Worm (Caenorhabditis elegans): ENCODE results near the gene ZK353.4.

The ZK353.4 gene

DNA sequence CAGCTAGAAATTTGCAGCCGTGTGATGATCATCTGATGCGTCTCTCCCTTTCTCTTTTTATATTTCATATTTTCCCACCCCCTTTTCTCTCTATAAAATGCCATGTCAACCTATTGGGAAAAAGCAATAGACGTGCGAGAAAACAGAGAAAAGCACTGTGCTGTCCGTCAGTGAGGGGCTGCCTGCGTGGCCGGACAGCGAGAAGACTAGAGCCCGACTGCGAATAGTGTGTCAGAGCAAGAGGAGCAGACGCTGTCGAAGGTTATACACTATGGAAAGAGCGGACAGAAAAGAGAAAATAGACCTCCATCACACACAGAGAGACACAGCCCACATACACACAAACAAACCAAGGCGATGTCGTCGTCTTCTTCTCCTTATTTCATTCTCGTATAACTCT lies 35.6 kb upstream of the ZK353.4 start (continued):
- TF ChIP-seq mdl-1 (tag; optimal IDR thresholded peaks at IDR 0.05) (peak in 1 of 2 experiments; percentile 63), snpc-4 (tag; optimal IDR thresholded peaks at IDR 0.05) (peak; percentile 10), nhr-19 (GFP tag; conservative IDR thresholded peaks at IDR 0.05) (peak; percentile 48), unc-130 (tag; optimal IDR thresholded peaks at IDR 0.05) (no peak), rnt-1 (tag; optimal IDR thresholded peaks at IDR 0.05) (peak; percentile 22), nhr-28 (tag; optimal IDR thresholded peaks at IDR 0.05) (no peak), sup-37 (GFP tag; optimal IDR thresholded peaks at IDR 0.05) (no peak), aha-1 (tag; optimal IDR thresholded peaks at IDR 0.05) (no peak), isw-1 (GFP tag; IDR thresholded peaks at IDR 0.05) (no peak), dpl-1 (GFP tag; optimal IDR thresholded peaks at IDR 0.05) (peak; percentile 9 to 40 (median 34)), nhr-76 (tag; optimal IDR thresholded peaks at IDR 0.05) (no peak), lin-14 (GFP tag; optimal IDR thresholded peaks at IDR 0.05) (peak; percentile 85), nhr-11 (tag; optimal IDR thresholded peaks at IDR 0.05) (no peak), efl-3 (GFP tag; optimal IDR thresholded peaks at IDR 0.05) (no peak), lir-3 (tag; optimal IDR thresholded peaks at IDR 0.05; ENCODE audit: poor library complexity) (no peak), dsc-1 (tag; optimal IDR thresholded peaks at IDR 0.05) (peak; percentile 27), mep-1 (tag; optimal IDR thresholded peaks at IDR 0.05) (peak; percentile 83), ztf-11 (tag; optimal IDR thresholded peaks at IDR 0.05) (peak in 1 of 2 experiments; percentile 48), ets-5 (GFP tag; IDR thresholded peaks at IDR 0.05) (no peak), skn-1 (tag; optimal IDR thresholded peaks at IDR 0.05) (peak; percentile 22), zag-1 (tag; optimal IDR thresholded peaks at IDR 0.05) (no peak), nhr-85 (tag) (peak; percentile 60), tlp-1 (tag; optimal IDR thresholded peaks at IDR 0.05) (no peak), swsn-7 (tag; optimal IDR thresholded peaks at IDR 0.05) (peak; percentile 62), C04F5.9 (tag; optimal IDR thresholded peaks at IDR 0.05) (peak; percentile 12), sox-4 (tag; optimal IDR thresholded peaks at IDR 0.05) (no peak), zip-4 (GFP tag; optimal IDR thresholded peaks at IDR 0.05) (no peak), egl-27 (tag; optimal IDR thresholded peaks at IDR 0.05) (no peak), nhr-20 (tag; optimal IDR thresholded peaks at IDR 0.05) (peak; percentile 71), nhr-237 (tag; optimal IDR thresholded peaks at IDR 0.05) (no peak), pag-3 (tag; optimal IDR thresholded peaks at IDR 0.05; ENCODE audit: borderline replicate concordance, insufficient read depth) (no peak), ceh-90 (tag; optimal IDR thresholded peaks at IDR 0.05) (no peak), unc-98 (GFP tag; IDR thresholded peaks at IDR 0.05) (no peak), hlh-17 (GFP tag; optimal IDR thresholded peaks at IDR 0.05; ENCODE audit: borderline replicate concordance) (no peak), nhr-12 (tag; optimal IDR thresholded peaks at IDR 0.05) (no peak), ceh-63 (GFP tag; optimal IDR thresholded peaks at IDR 0.05) (no peak), fkh-8 (tag; optimal IDR thresholded peaks at IDR 0.05) (peak; percentile 68), lin-13 (GFP tag; optimal IDR thresholded peaks at IDR 0.05) (peak; percentile 44), C16A3.4 (tag; optimal IDR thresholded peaks at IDR 0.05) (peak; percentile 56), lin-15B (tag; optimal IDR thresholded peaks at IDR 0.05) (no peak), tbx-2 (tag; optimal IDR thresholded peaks at IDR 0.05) (peak; percentile 70), lin-35 (GFP tag; optimal IDR thresholded peaks at IDR 0.05) (peak; percentile 54 to 74), fkh-4 (tag; optimal IDR thresholded peaks at IDR 0.05; ENCODE audit: borderline replicate concordance) (no peak), vab-15 (tag; optimal IDR thresholded peaks at IDR 0.05) (no peak), pqm-1 (tag; optimal IDR thresholded peaks at IDR 0.05) (no peak), Y116A8C.19 (tag; optimal IDR thresholded peaks at IDR 0.05; ENCODE audit: borderline replicate concordance) (no peak), sptf-1 (tag; optimal IDR thresholded peaks at IDR 0.05) (no peak), unc-86 (tag; optimal IDR thresholded peaks at IDR 0.05) (peak; percentile 55), nhr-71 (tag; optimal IDR thresholded peaks at IDR 0.05) (peak; percentile 82), pax-3 (tag; optimal IDR thresholded peaks at IDR 0.05) (peak; percentile 4), jun-1 (tag; optimal IDR thresholded peaks at IDR 0.05) (peak; percentile 47), egl-13 (tag; optimal IDR thresholded peaks at IDR 0.05) (no peak), mef-2 (tag; optimal IDR thresholded peaks at IDR 0.05) (no peak)
